Worm (Caenorhabditis elegans): Measurements from ENCODE around the gene M03E7.1.

- no peak for TF ChIP-seq ztf-11 (tag; optimal IDR thresholded peaks at IDR 0.05)
- TF ChIP-seq nhr-12 (tag; optimal IDR thresholded peaks at IDR 0.05) = no peak
- TF ChIP-seq blmp-1 (tag; optimal IDR thresholded peaks at IDR 0.05) = no peak
- TF ChIP-seq unc-62 (GFP tag; optimal IDR thresholded peaks at IDR 0.05) = no peak
- TF ChIP-seq ces-1 (GFP tag; optimal IDR thresholded peaks at IDR 0.05) = peak; percentile 23
- TF ChIP-seq lin-13 (tag; optimal IDR thresholded peaks at IDR 0.05) = no peak
- no peak for TF ChIP-seq M03D4.4 (tag; optimal IDR thresholded peaks at IDR 0.05)
- TF ChIP-seq elt-3 (tag; optimal IDR thresholded peaks at IDR 0.05) = no peak
Measured at ce11 chrV:5584293-5584776, 37.2 kb upstream of the M03E7.1 start, which contains the start of gene pas-6.
